Worm (Caenorhabditis elegans) whole organism, L3 larva: ENCODE data around the gene K06A4.2.
A peak's percentile ranks its signal among the peaks of the same experiment; 100 is the strongest.

Experiments used
- aly-2 ChIP-seq: fragments of 150-350 bp; optimal IDR thresholded peaks from 2 replicates; lab custom pipeline; 2014; ENCODE audit warnings: missing biosample characterization, missing genetic modification characterization
- ama-1 ChIP-seq: fragments of 150-350 bp; optimal IDR thresholded peaks from 2 replicates; lab custom pipeline; 2018
- ceh-16 ChIP-seq: sonication (generic microtip); optimal IDR thresholded peaks from 2 replicates; lab custom pipeline; 2017; ENCODE audit warnings: missing biosample characterization, missing genetic modification characterization
- ceh-28 ChIP-seq: fragments of 150-350 bp; optimal IDR thresholded peaks from 2 replicates; lab custom pipeline; 2014; ENCODE audit warnings: missing biosample characterization, missing genetic modification reagents, missing genetic modification characterization
- ceh-82 ChIP-seq: fragments of 150-350 bp; optimal IDR thresholded peaks from 2 replicates; lab custom pipeline; 2014; ENCODE audit warnings: missing biosample characterization, missing genetic modification characterization
- ceh-9 ChIP-seq: sonication (generic microtip); optimal IDR thresholded peaks from 2 replicates; lab custom pipeline; 2018; ENCODE audit warnings: missing biosample characterization, missing genetic modification characterization
- daf-12 ChIP-seq: fragments of 150-350 bp; optimal IDR thresholded peaks from 2 replicates; lab custom pipeline; 2014; ENCODE audit warnings: missing biosample characterization, missing genetic modification reagents, missing genetic modification characterization
- egl-27 ChIP-seq: sonication (generic microtip); optimal IDR thresholded peaks from 4 replicates; lab custom pipeline; 2017; ENCODE audit warnings: missing biosample characterization, missing genetic modification reagents, missing genetic modification characterization
- egl-5 ChIP-seq: fragments of 150-350 bp; optimal IDR thresholded peaks from 2 replicates; lab custom pipeline; 2017; ENCODE audit warnings: missing biosample characterization, missing genetic modification reagents, missing genetic modification characterization, inconsistent platforms
- elt-1 ChIP-seq: fragments of 150-350 bp; optimal IDR thresholded peaks from 2 replicates; lab custom pipeline; 2014; ENCODE audit warnings: missing biosample characterization, missing genetic modification characterization
- elt-2 ChIP-seq: sonication (generic microtip); optimal IDR thresholded peaks from 2 replicates; lab custom pipeline; 2016; ENCODE audit warnings: missing genetic modification reagents, mild to moderate bottlenecking, missing genetic modification characterization, missing compliant biosample characterization
- eor-1 ChIP-seq, 2 experiments: fragments of 150-350 bp; optimal IDR thresholded peaks; 2 replicates each; lab custom pipeline; 2014 to 2018; ENCODE audit warnings: missing biosample characterization in 2 of 2, missing genetic modification characterization in 2 of 2
- fkh-10 ChIP-seq: sonication (generic microtip); optimal IDR thresholded peaks from 2 replicates; lab custom pipeline; 2017; ENCODE audit warnings: missing biosample characterization, missing genetic modification reagents, missing genetic modification characterization
- fkh-2 ChIP-seq: fragments of 150-350 bp; optimal IDR thresholded peaks from 2 replicates; lab custom pipeline; 2014; ENCODE audit warnings: missing biosample characterization, missing genetic modification reagents, missing genetic modification characterization
- fos-1 ChIP-seq: fragments of 150-350 bp; optimal IDR thresholded peaks from 2 replicates; lab custom pipeline; 2014; ENCODE audit warnings: missing biosample characterization, missing genetic modification characterization
- jun-1 ChIP-seq: fragments of 150-350 bp; optimal IDR thresholded peaks from 2 replicates; lab custom pipeline; 2014; ENCODE audit warnings: missing biosample characterization, missing genetic modification reagents, missing genetic modification characterization
- lin-39 ChIP-seq: fragments of 150-350 bp; optimal IDR thresholded peaks from 2 replicates; lab custom pipeline; 2018; ENCODE audit warnings: missing biosample characterization, missing genetic modification reagents, missing genetic modification characterization
- lsy-12 ChIP-seq: sonication (generic microtip); optimal IDR thresholded peaks from 2 replicates; lab custom pipeline; 2016; ENCODE audit warnings: mild to moderate bottlenecking, missing genetic modification characterization, missing compliant biosample characterization
- mdl-1 ChIP-seq: fragments of 150-350 bp; optimal IDR thresholded peaks from 2 replicates; lab custom pipeline; 2014; ENCODE audit warnings: missing biosample characterization, missing genetic modification characterization
- mml-1 ChIP-seq: fragments of 150-350 bp; sonication (generic microtip); optimal IDR thresholded peaks from 3 replicates; lab custom pipeline; 2014; ENCODE audit warnings: missing biosample characterization, missing genetic modification characterization
- nfya-1 ChIP-seq: sonication (generic microtip); optimal IDR thresholded peaks from 2 replicates; lab custom pipeline; 2017; ENCODE audit warnings: missing genetic modification characterization, mild to moderate bottlenecking, missing compliant biosample characterization, antibody characterized with exemption, moderate library complexity; ENCODE audit not compliant: insufficient read depth
- nhr-11 ChIP-seq: fragments of 150-350 bp; optimal IDR thresholded peaks from 2 replicates; lab custom pipeline; 2014; ENCODE audit warnings: missing biosample characterization, missing genetic modification characterization
- nhr-12 ChIP-seq: fragments of 150-350 bp; optimal IDR thresholded peaks from 2 replicates; lab custom pipeline; 2014; ENCODE audit warnings: missing biosample characterization, missing genetic modification characterization
- nhr-237 ChIP-seq: fragments of 150-350 bp; optimal IDR thresholded peaks from 2 replicates; lab custom pipeline; 2014; ENCODE audit warnings: missing biosample characterization, missing genetic modification characterization
- nhr-28 ChIP-seq: fragments of 150-350 bp; optimal IDR thresholded peaks from 2 replicates; lab custom pipeline; 2014; ENCODE audit warnings: missing biosample characterization, missing genetic modification characterization
- nhr-67 ChIP-seq: fragments of 150-350 bp; optimal IDR thresholded peaks from 2 replicates; lab custom pipeline; 2014; ENCODE audit warnings: missing biosample characterization, missing genetic modification characterization
- nhr-76 ChIP-seq: fragments of 150-350 bp; sonication (generic microtip); optimal IDR thresholded peaks from 5 replicates; lab custom pipeline; 2014; ENCODE audit warnings: missing biosample characterization, missing genetic modification characterization
- nhr-77 ChIP-seq: fragments of 150-350 bp; optimal IDR thresholded peaks from 2 replicates; lab custom pipeline; 2014; ENCODE audit warnings: missing biosample characterization, missing genetic modification characterization
- pqm-1 ChIP-seq: fragments of 150-350 bp; optimal IDR thresholded peaks from 2 replicates; lab custom pipeline; 2017; ENCODE audit warnings: missing biosample characterization, missing genetic modification characterization, inconsistent platforms
- skn-1 ChIP-seq: fragments of 150-350 bp; optimal IDR thresholded peaks from 2 replicates; lab custom pipeline; 2014; ENCODE audit warnings: missing biosample characterization, missing genetic modification characterization
- snpc-4 ChIP-seq: fragments of 150-350 bp; optimal IDR thresholded peaks from 2 replicates; lab custom pipeline; 2014; ENCODE audit warnings: missing biosample characterization, missing genetic modification characterization
- tbx-2 ChIP-seq: sonication (generic microtip); optimal IDR thresholded peaks from 2 replicates; lab custom pipeline; 2016; ENCODE audit warnings: mild to moderate bottlenecking, missing genetic modification characterization, missing compliant biosample characterization
- unc-39 ChIP-seq: sonication (generic microtip); optimal IDR thresholded peaks from 4 replicates; lab custom pipeline; 2017; ENCODE audit warnings: missing biosample characterization, missing genetic modification characterization
- unc-62 ChIP-seq: fragments of 150-350 bp; sonication (generic microtip); optimal IDR thresholded peaks from 4 replicates; lab custom pipeline; 2014; ENCODE audit warnings: missing biosample characterization, missing genetic modification reagents, missing genetic modification characterization
- zag-1 ChIP-seq: fragments of 150-350 bp; optimal IDR thresholded peaks from 2 replicates; lab custom pipeline; 2014; ENCODE audit warnings: missing biosample characterization, missing genetic modification characterization
- ztf-11 ChIP-seq: fragments of 150-350 bp; optimal IDR thresholded peaks from 2 replicates; lab custom pipeline; 2014; ENCODE audit warnings: missing biosample characterization, missing genetic modification characterization
- ztf-4 ChIP-seq: fragments of 150-350 bp; optimal IDR thresholded peaks from 2 replicates; lab custom pipeline; 2014; ENCODE audit warnings: missing biosample characterization, missing genetic modification characterization

Gene K06A4.2

ce11 chrV:9477863-9478262, 6.1 kb upstream of the K06A4.2 start, which contains the start of gene nas-3:
Gene nas-3, plus strand, starts transcription at chrV:9478163.
- TF ChIP-seq egl-27 (no peak), nhr-76 (tag; lab: Kevin White, UChicago) (no peak), elt-2 (tag; lab: Kevin White, UChicago) (no peak), lin-39 (tag; lab: Kevin White, UChicago) (no peak), nhr-77 (no peak), zag-1 (tag; lab: Kevin White, UChicago) (no peak), eor-1 (tag; optimal IDR thresholded peaks at IDR 0.05; lab: Kevin White, UChicago) (no peak), ztf-4 (tag; lab: Kevin White, UChicago) (no peak), fkh-10 (no peak), ceh-82 (tag; lab: Kevin White, UChicago) (no peak)

- TF ChIP-seq fos-1 (no peak), aly-2 (no peak), nhr-67 (tag; lab: Kevin White, UChicago) (no peak), ceh-9 (no peak), nhr-77 (no peak), mml-1 (tag; lab: Kevin White, UChicago) (no peak), lsy-12 (tag; lab: Kevin White, UChicago) (no peak), nhr-28 (tag; lab: Kevin White, UChicago) (no peak), unc-62 (GFP tag; lab: Kevin White, UChicago) (no peak), ceh-16 (tag; lab: Kevin White, UChicago) (no peak), tbx-2 (tag; lab: Kevin White, UChicago) (no peak), elt-1 (tag; lab: Kevin White, UChicago) (no peak), egl-27 (no peak), unc-39 (tag; lab: Kevin White, UChicago) (no peak), skn-1 (no peak), nhr-12 (no peak), ama-1 (lab: Kevin White, UChicago) (no peak), pqm-1 (tag; lab: Kevin White, UChicago) (no peak)
Observed at ce11 chrV:9480566-9480965, 3.4 kb upstream of the K06A4.2 start, which contains the start of gene K06A4.6. Gene K06A4.6, minus strand, starts transcription at chrV:9480666.

- TF ChIP-seq ceh-82 (tag; lab: Kevin White, UChicago) (no peak), skn-1 (no peak), tbx-2 (tag; lab: Kevin White, UChicago) (no peak), nhr-11 (tag; lab: Kevin White, UChicago) (no peak), nhr-237 (tag; lab: Kevin White, UChicago) (no peak), daf-12 (tag; lab: Kevin White, UChicago) (no peak), egl-5 (no peak), ceh-28 (no peak), egl-27 (no peak), ama-1 (lab: Kevin White, UChicago) (no peak), nhr-12 (no peak), elt-1 (tag; lab: Kevin White, UChicago) (no peak), snpc-4 (tag; lab: Kevin White, UChicago) (no peak), pqm-1 (tag; lab: Kevin White, UChicago) (no peak), mdl-1 (tag; lab: Kevin White, UChicago) (no peak)
Observed at ce11 chrV:9485508-9485907, 1.5 kb downstream of the K06A4.2 start.

ce11 chrV:9489411-9489810, 5.4 kb downstream of the K06A4.2 start, which contains the start of gene K06A4.10:
Gene K06A4.10, minus strand, starts transcription at chrV:9489800.
- TF ChIP-seq fkh-2 = no peak
- TF ChIP-seq fos-1 = no peak
- peak; percentile 6 for TF ChIP-seq jun-1 (tag; lab: Kevin White, UChicago)
- no peak for TF ChIP-seq egl-5
- TF ChIP-seq elt-2 (tag; lab: Kevin White, UChicago) = peak; percentile 72
- TF ChIP-seq nfya-1 (tag; lab: Kevin White, UChicago) = no peak
- TF ChIP-seq ztf-11 = no peak
